Worm (Caenorhabditis elegans) whole organism, L1 larva: ENCODE measurements around the gene F08F8.6.
A peak's percentile ranks its signal among the peaks of the same experiment; 100 is the strongest.

Source experiments
- C16A3.4 ChIP-seq: fragments of 150-350 bp; optimal IDR thresholded peaks from 2 replicates; lab custom pipeline; 2014; ENCODE audit warnings: missing biosample characterization, missing genetic modification characterization
- Y116A8C.19 ChIP-seq: sonication (generic microtip); optimal IDR thresholded peaks from 2 replicates; lab custom pipeline; 2016; ENCODE audit warnings: missing compliant biosample characterization, missing genetic modification characterization, borderline replicate concordance
- aly-2 ChIP-seq: fragments of 150-350 bp; optimal IDR thresholded peaks from 2 replicates; lab custom pipeline; 2014; ENCODE audit warnings: missing biosample characterization, missing genetic modification characterization
- dsc-1 ChIP-seq: sonication (generic microtip); optimal IDR thresholded peaks from 2 replicates; lab custom pipeline; 2016; ENCODE audit warnings: mild to moderate bottlenecking, missing genetic modification characterization, missing compliant biosample characterization
- elt-2 ChIP-seq: sonication (generic microtip); optimal IDR thresholded peaks from 2 replicates; lab custom pipeline; 2016; ENCODE audit warnings: missing genetic modification characterization, mild to moderate bottlenecking, inconsistent platforms, missing compliant biosample characterization, missing genetic modification reagents
- fkh-10 ChIP-seq: sonication (generic microtip); optimal IDR thresholded peaks from 2 replicates; lab custom pipeline; 2017; ENCODE audit warnings: missing biosample characterization, missing genetic modification reagents, missing genetic modification characterization
- fos-1 ChIP-seq: fragments of 150-350 bp; optimal IDR thresholded peaks from 2 replicates; lab custom pipeline; 2014; ENCODE audit warnings: missing biosample characterization, missing genetic modification characterization
- mdl-1 ChIP-seq, 2 experiments: fragments of 150-350 bp; optimal IDR thresholded peaks; 2 replicates each; lab custom pipeline; 2014 to 2017; ENCODE audit warnings: missing biosample characterization in 2 of 2, missing genetic modification characterization in 2 of 2, inconsistent platforms in 1 of 2
- nhr-11 ChIP-seq: fragments of 150-350 bp; optimal IDR thresholded peaks from 2 replicates; lab custom pipeline; 2014; ENCODE audit warnings: missing biosample characterization, missing genetic modification characterization
- nhr-237 ChIP-seq: fragments of 150-350 bp; optimal IDR thresholded peaks from 2 replicates; lab custom pipeline; 2014; ENCODE audit warnings: missing biosample characterization, missing genetic modification characterization
- sptf-1 ChIP-seq: fragments of 150-350 bp; optimal IDR thresholded peaks from 2 replicates; lab custom pipeline; 2014; ENCODE audit warnings: missing biosample characterization, missing genetic modification characterization
- tbx-2 ChIP-seq: sonication (generic microtip); optimal IDR thresholded peaks from 2 replicates; lab custom pipeline; 2016; ENCODE audit warnings: missing genetic modification characterization, missing compliant biosample characterization
- unc-62 ChIP-seq: fragments of 150-350 bp; optimal IDR thresholded peaks from 2 replicates; lab custom pipeline; 2014; ENCODE audit warnings: missing biosample characterization, missing genetic modification reagents, missing genetic modification characterization

ce11 chrIII:7375434-7375833 is 31.9 kb downstream of the F08F8.6 start:
- TF ChIP-seq unc-62 (GFP tag; lab: Kevin White, UChicago) (no peak), nhr-11 (tag; lab: Kevin White, UChicago) (no peak), Y116A8C.19 (tag; lab: Kevin White, UChicago) (no peak), sptf-1 (tag; lab: Kevin White, UChicago) (no peak), aly-2 (tag; lab: Kevin White, UChicago) (no peak), fkh-10 (GFP tag; lab: Kevin White, UChicago) (no peak), mdl-1 (tag; optimal IDR thresholded peaks at IDR 0.05; lab: Kevin White, UChicago) (peak in 1 of 2 experiments; percentile 37), nhr-237 (tag; lab: Kevin White, UChicago) (no peak), fos-1 (tag; lab: Kevin White, UChicago) (no peak), dsc-1 (tag; lab: Kevin White, UChicago) (no peak), tbx-2 (peak; percentile 1), C16A3.4 (tag; lab: Kevin White, UChicago) (peak; percentile 12), elt-2 (tag; lab: Kevin White, UChicago) (peak; percentile 63)
